Worm (Caenorhabditis elegans): ENCODE results near the gene F11D11.3.

- TF ChIP-seq nhr-10 (tag; optimal IDR thresholded peaks at IDR 0.05), result no peak
- TF ChIP-seq lin-39 (tag; optimal IDR thresholded peaks at IDR 0.05), result no peak
- no peak for TF ChIP-seq ceh-16 (tag; optimal IDR thresholded peaks at IDR 0.05)
- no peak for TF ChIP-seq zag-1 (tag; optimal IDR thresholded peaks at IDR 0.05)
These were observed 34.2 kb downstream of the F11D11.3 start for ce11 chrV:18725858-18726257.
